Worm (Caenorhabditis elegans) whole organism, L3 larva: ENCODE measurements around the gene srt-19.

ENCODE experiments used
- R02D3.7 ChIP-seq: fragments of 150-350 bp; optimal IDR thresholded peaks from 2 replicates; lab custom pipeline; 2014; ENCODE audit warnings: missing biosample characterization, missing genetic modification characterization
- aly-2 ChIP-seq: fragments of 150-350 bp; optimal IDR thresholded peaks from 2 replicates; lab custom pipeline; 2014; ENCODE audit warnings: missing biosample characterization, missing genetic modification characterization
- ama-1 ChIP-seq: fragments of 150-350 bp; optimal IDR thresholded peaks from 2 replicates; lab custom pipeline; 2018
- ceh-16 ChIP-seq: sonication (generic microtip); optimal IDR thresholded peaks from 2 replicates; lab custom pipeline; 2017; ENCODE audit warnings: missing biosample characterization, missing genetic modification characterization
- ceh-28 ChIP-seq: fragments of 150-350 bp; optimal IDR thresholded peaks from 2 replicates; lab custom pipeline; 2014; ENCODE audit warnings: missing biosample characterization, missing genetic modification reagents, missing genetic modification characterization
- ceh-82 ChIP-seq: fragments of 150-350 bp; optimal IDR thresholded peaks from 2 replicates; lab custom pipeline; 2014; ENCODE audit warnings: missing biosample characterization, missing genetic modification characterization
- ceh-9 ChIP-seq: sonication (generic microtip); optimal IDR thresholded peaks from 2 replicates; lab custom pipeline; 2018; ENCODE audit warnings: missing biosample characterization, missing genetic modification characterization
- daf-12 ChIP-seq: fragments of 150-350 bp; optimal IDR thresholded peaks from 2 replicates; lab custom pipeline; 2014; ENCODE audit warnings: missing biosample characterization, missing genetic modification reagents, missing genetic modification characterization
- egl-27 ChIP-seq: sonication (generic microtip); optimal IDR thresholded peaks from 4 replicates; lab custom pipeline; 2017; ENCODE audit warnings: missing biosample characterization, missing genetic modification reagents, missing genetic modification characterization
- egl-5 ChIP-seq: fragments of 150-350 bp; optimal IDR thresholded peaks from 2 replicates; lab custom pipeline; 2017; ENCODE audit warnings: missing biosample characterization, missing genetic modification reagents, missing genetic modification characterization, inconsistent platforms
- elt-1 ChIP-seq: fragments of 150-350 bp; optimal IDR thresholded peaks from 2 replicates; lab custom pipeline; 2014; ENCODE audit warnings: missing biosample characterization, missing genetic modification characterization
- elt-2 ChIP-seq: sonication (generic microtip); optimal IDR thresholded peaks from 2 replicates; lab custom pipeline; 2016; ENCODE audit warnings: missing genetic modification reagents, mild to moderate bottlenecking, missing genetic modification characterization, missing compliant biosample characterization
- elt-3 ChIP-seq, 3 experiments: fragments of 150-350 bp in 1 of 3; sonication (generic microtip) in 2 of 3; optimal IDR thresholded peaks; 2 replicates in 2 of 3; 4 replicates in 1 of 3; lab custom pipeline; 2014 to 2017; ENCODE audit warnings: missing biosample characterization in 3 of 3, missing genetic modification characterization in 3 of 3
- eor-1 ChIP-seq, 2 experiments: fragments of 150-350 bp; optimal IDR thresholded peaks; 2 replicates each; lab custom pipeline; 2014 to 2018; ENCODE audit warnings: missing biosample characterization in 2 of 2, missing genetic modification characterization in 2 of 2
- fos-1 ChIP-seq: fragments of 150-350 bp; optimal IDR thresholded peaks from 2 replicates; lab custom pipeline; 2014; ENCODE audit warnings: missing biosample characterization, missing genetic modification characterization
- jun-1 ChIP-seq: fragments of 150-350 bp; optimal IDR thresholded peaks from 2 replicates; lab custom pipeline; 2014; ENCODE audit warnings: missing biosample characterization, missing genetic modification reagents, missing genetic modification characterization
- lin-15B ChIP-seq: fragments of 150-350 bp; optimal IDR thresholded peaks from 2 replicates; lab custom pipeline; 2014; ENCODE audit warnings: missing biosample characterization, missing genetic modification characterization
- lin-39 ChIP-seq: fragments of 150-350 bp; optimal IDR thresholded peaks from 2 replicates; lab custom pipeline; 2018; ENCODE audit warnings: missing biosample characterization, missing genetic modification reagents, missing genetic modification characterization
- mml-1 ChIP-seq: fragments of 150-350 bp; sonication (generic microtip); optimal IDR thresholded peaks from 3 replicates; lab custom pipeline; 2014; ENCODE audit warnings: missing biosample characterization, missing genetic modification characterization
- nfya-1 ChIP-seq: sonication (generic microtip); optimal IDR thresholded peaks from 2 replicates; lab custom pipeline; 2017; ENCODE audit warnings: missing genetic modification characterization, mild to moderate bottlenecking, missing compliant biosample characterization, antibody characterized with exemption, moderate library complexity; ENCODE audit not compliant: insufficient read depth
- nhr-11 ChIP-seq: fragments of 150-350 bp; optimal IDR thresholded peaks from 2 replicates; lab custom pipeline; 2014; ENCODE audit warnings: missing biosample characterization, missing genetic modification characterization
- nhr-12 ChIP-seq: fragments of 150-350 bp; optimal IDR thresholded peaks from 2 replicates; lab custom pipeline; 2014; ENCODE audit warnings: missing biosample characterization, missing genetic modification characterization
- nhr-23 ChIP-seq: fragments of 150-350 bp; optimal IDR thresholded peaks from 2 replicates; lab custom pipeline; 2014; ENCODE audit warnings: missing biosample characterization, missing genetic modification reagents, missing genetic modification characterization
- nhr-25 ChIP-seq: sonication (generic microtip); optimal IDR thresholded peaks from 2 replicates; lab custom pipeline; 2017; ENCODE audit warnings: missing biosample characterization, missing genetic modification characterization
- nhr-28 ChIP-seq: fragments of 150-350 bp; optimal IDR thresholded peaks from 2 replicates; lab custom pipeline; 2014; ENCODE audit warnings: missing biosample characterization, missing genetic modification characterization
- nhr-67 ChIP-seq: fragments of 150-350 bp; optimal IDR thresholded peaks from 2 replicates; lab custom pipeline; 2014; ENCODE audit warnings: missing biosample characterization, missing genetic modification characterization
- nhr-76 ChIP-seq: fragments of 150-350 bp; sonication (generic microtip); optimal IDR thresholded peaks from 5 replicates; lab custom pipeline; 2014; ENCODE audit warnings: missing biosample characterization, missing genetic modification characterization
- pha-4 ChIP-seq: fragments of 150-350 bp; optimal IDR thresholded peaks from 2 replicates; lab custom pipeline; 2014; ENCODE audit warnings: missing biosample characterization, missing genetic modification reagents, missing genetic modification characterization
- pqm-1 ChIP-seq: fragments of 150-350 bp; optimal IDR thresholded peaks from 2 replicates; lab custom pipeline; 2017; ENCODE audit warnings: missing biosample characterization, missing genetic modification characterization, inconsistent platforms
- sea-2 ChIP-seq: fragments of 150-350 bp; sonication (generic microtip); optimal IDR thresholded peaks from 4 replicates; lab custom pipeline; 2014; ENCODE audit warnings: missing biosample characterization, missing genetic modification reagents, missing genetic modification characterization
- snpc-4 ChIP-seq: fragments of 150-350 bp; optimal IDR thresholded peaks from 2 replicates; lab custom pipeline; 2014; ENCODE audit warnings: missing biosample characterization, missing genetic modification characterization
- tbx-2 ChIP-seq: sonication (generic microtip); optimal IDR thresholded peaks from 2 replicates; lab custom pipeline; 2016; ENCODE audit warnings: mild to moderate bottlenecking, missing genetic modification characterization, missing compliant biosample characterization
- unc-39 ChIP-seq: sonication (generic microtip); optimal IDR thresholded peaks from 4 replicates; lab custom pipeline; 2017; ENCODE audit warnings: missing biosample characterization, missing genetic modification characterization
- unc-62 ChIP-seq: fragments of 150-350 bp; sonication (generic microtip); optimal IDR thresholded peaks from 4 replicates; lab custom pipeline; 2014; ENCODE audit warnings: missing biosample characterization, missing genetic modification reagents, missing genetic modification characterization

Gene srt-19

DNA sequence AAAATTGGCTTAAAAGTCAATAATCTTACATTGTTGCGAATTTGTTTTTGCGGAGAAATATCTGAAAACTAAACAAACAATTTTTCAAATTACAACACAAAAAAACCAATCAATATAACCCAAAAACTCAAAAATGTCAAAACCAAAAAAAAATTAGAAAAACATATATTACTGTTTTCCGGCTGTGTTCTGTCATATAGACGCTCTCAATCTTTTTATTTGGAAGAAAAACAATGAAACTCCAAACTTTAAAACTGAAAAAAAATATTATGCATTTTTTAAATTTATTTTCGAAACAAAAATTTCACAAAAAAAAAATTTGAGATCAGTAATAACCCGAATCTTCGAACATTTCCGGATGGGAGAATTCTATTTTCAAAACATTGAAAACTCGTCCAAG, 37.9 kb downstream of the srt-19 start, which contains the start of gene R02D1.2:
Gene R02D1.2 (minus strand): TSS at position 101 of the 400 bp plus-strand sequence.
- TF ChIP-seq elt-3 (tag; optimal IDR thresholded peaks at IDR 0.05; lab: Kevin White, UChicago) (no peak), snpc-4 (tag; lab: Kevin White, UChicago) (no peak), nfya-1 (tag; lab: Kevin White, UChicago) (no peak), nhr-28 (tag; lab: Kevin White, UChicago) (no peak), aly-2 (tag; lab: Kevin White, UChicago) (no peak), lin-39 (tag; lab: Kevin White, UChicago) (no peak), sea-2 (GFP tag; lab: Kevin White, UChicago) (no peak), ceh-9 (tag; lab: Kevin White, UChicago) (no peak), ceh-82 (tag; lab: Kevin White, UChicago) (no peak), daf-12 (no peak)

DNA sequence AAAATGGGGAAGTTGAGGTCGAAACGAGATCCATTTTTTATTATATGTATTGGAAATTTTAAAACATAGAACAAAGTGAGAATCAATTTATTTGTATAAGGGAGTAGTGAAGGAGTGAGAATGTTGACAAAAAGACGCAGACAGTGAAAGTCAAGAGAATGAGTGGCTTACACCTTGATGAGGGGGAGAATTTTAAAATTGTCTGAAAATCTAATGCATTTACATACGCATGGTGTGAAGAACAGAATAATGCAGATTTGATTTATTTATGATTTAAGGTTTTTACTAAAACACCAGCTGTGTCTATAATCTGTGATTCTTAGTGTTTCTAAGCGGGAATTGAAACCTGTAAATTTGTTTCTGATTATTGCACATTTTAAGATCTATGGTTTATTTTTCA, 40.6 kb downstream of the srt-19 start, which contains the start of gene nhr-125:
Gene nhr-125 (minus strand): TSS at position 101 of the 400 bp plus-strand sequence.
- TF ChIP-seq aly-2 (tag; lab: Kevin White, UChicago), result no peak
- peak; percentile 56 for TF ChIP-seq pha-4 (tag; lab: Kevin White, UChicago)
- TF ChIP-seq, all 47 proteins: peak for 1

- TF ChIP-seq nhr-11 (tag; lab: Kevin White, UChicago) (peak; percentile 51), elt-2 (tag; lab: Kevin White, UChicago) (no peak), sea-2 (GFP tag; lab: Kevin White, UChicago) (no peak), nhr-76 (tag; lab: Kevin White, UChicago) (no peak), unc-39 (tag; lab: Kevin White, UChicago) (no peak), daf-12 (no peak), lin-39 (tag; lab: Kevin White, UChicago) (no peak), mml-1 (tag; lab: Kevin White, UChicago) (no peak), ceh-16 (tag; lab: Kevin White, UChicago) (no peak)
These were observed 42.0 kb downstream of the srt-19 start, which contains the start of gene D2063.1 for ce11 chrV:4326841-4327240. Gene D2063.1, plus strand, starts transcription at chrV:4327121.

DNA sequence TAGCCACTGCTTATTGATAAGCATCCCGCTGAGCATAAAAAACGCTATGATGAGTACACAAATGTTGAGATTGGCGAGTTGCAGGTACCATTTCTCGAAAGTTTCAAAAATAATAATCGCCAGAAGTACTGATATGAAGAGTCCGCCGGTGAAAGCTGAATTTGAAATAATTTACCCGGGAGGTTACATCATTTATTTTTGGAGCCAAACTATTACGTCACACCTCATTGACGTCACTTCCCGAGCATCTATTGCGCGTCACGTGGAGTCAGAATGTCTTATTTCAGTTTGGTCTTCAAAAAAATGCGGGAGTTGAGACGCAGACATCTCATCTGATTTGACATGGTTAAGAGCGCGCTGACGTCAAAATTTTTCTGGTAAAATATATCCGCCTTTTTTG, 46.0 kb downstream of the srt-19 start:
- TF ChIP-seq elt-1 (tag; lab: Kevin White, UChicago), result no peak
- no peak for TF ChIP-seq unc-62 (GFP tag; lab: Kevin White, UChicago)
- TF ChIP-seq unc-39 (tag; lab: Kevin White, UChicago), result no peak
- TF ChIP-seq ceh-28 (tag; lab: Kevin White, UChicago), result no peak
- no peak for TF ChIP-seq ceh-16 (tag; lab: Kevin White, UChicago)
- no peak for TF ChIP-seq sea-2 (GFP tag; lab: Kevin White, UChicago)
- no peak for TF ChIP-seq nhr-12 (tag; lab: Kevin White, UChicago)
- no peak for TF ChIP-seq nhr-23 (tag; lab: Kevin White, UChicago)
- TF ChIP-seq nhr-67 (tag; lab: Kevin White, UChicago), result no peak
- no peak for TF ChIP-seq fos-1 (tag; lab: Kevin White, UChicago)
- no peak for TF ChIP-seq jun-1 (tag; lab: Kevin White, UChicago)
- no peak for TF ChIP-seq lin-15B (tag; lab: Kevin White, UChicago)
- TF ChIP-seq nhr-76 (tag; lab: Kevin White, UChicago), result no peak

- TF ChIP-seq nhr-25 (no peak), egl-27 (no peak), unc-62 (GFP tag; lab: Kevin White, UChicago) (no peak), tbx-2 (no peak), egl-5 (tag; lab: Kevin White, UChicago) (no peak), jun-1 (tag; lab: Kevin White, UChicago) (no peak), daf-12 (no peak), snpc-4 (tag; lab: Kevin White, UChicago) (no peak), pqm-1 (tag; lab: Kevin White, UChicago) (no peak), eor-1 (tag; optimal IDR thresholded peaks at IDR 0.05; lab: Kevin White, UChicago) (no peak), lin-39 (tag; lab: Kevin White, UChicago) (no peak), ama-1 (lab: Kevin White, UChicago) (no peak), mml-1 (tag; lab: Kevin White, UChicago) (no peak), R02D3.7 (tag; lab: Kevin White, UChicago) (no peak)
These were observed 47.6 kb downstream of the srt-19 start, which contains the start of gene oac-12 for ce11 chrV:4332450-4332849. Gene oac-12, minus strand, starts transcription at chrV:4332550.
